Fruit fly (Drosophila melanogaster) whole organism, embryonic: Measurements from ENCODE around the gene RpL13.

Experiments
- Aef1 ChIP-seq: fragments of 200-800 bp; sonication (Bioruptor generic); IDR thresholded peaks from 3 replicates; pipeline ENCODE4 v1.3.6; 2022; ENCODE audit warnings: missing biosample characterization, missing genetic modification characterization
- Blimp-1 ChIP-seq: fragments of 200-800 bp; sonication (Bioruptor generic); optimal IDR thresholded peaks from 3 replicates; lab custom pipeline; 2018; ENCODE audit warnings: missing biosample characterization, missing genetic modification characterization, mild to moderate bottlenecking, moderate library complexity, missing genetic modification reagents
- CG10979 ChIP-seq: fragments of 200-800 bp; sonication (Bioruptor generic); optimal IDR thresholded peaks from 2 replicates; lab custom pipeline; 2018; ENCODE audit warnings: missing biosample characterization, mild to moderate bottlenecking, missing genetic modification characterization, moderate library complexity
- CG11085 ChIP-seq: fragments of 200-800 bp; sonication (Bioruptor generic); IDR thresholded peaks from 2 replicates; pipeline ENCODE4 v1.3.6; 2022; ENCODE audit warnings: missing biosample characterization, missing genetic modification characterization
- CG11093 ChIP-seq: fragments of 200-800 bp; sonication (Bioruptor generic); IDR thresholded peaks from 3 replicates; pipeline ENCODE4 v1.3.6; 2022; ENCODE audit warnings: missing biosample characterization, missing genetic modification characterization
- CG12071 ChIP-seq: fragments of 200-800 bp; sonication (Bioruptor generic); optimal IDR thresholded peaks from 3 replicates; lab custom pipeline; 2018; ENCODE audit warnings: missing biosample characterization, mild to moderate bottlenecking, missing genetic modification characterization
- CG12299 ChIP-seq: fragments of 200-800 bp; sonication (Bioruptor generic); optimal IDR thresholded peaks from 2 replicates; lab custom pipeline; 2018; ENCODE audit warnings: missing biosample characterization, mild to moderate bottlenecking, missing genetic modification characterization
- CG13123 ChIP-seq: fragments of 200-800 bp; sonication (Bioruptor generic); optimal IDR thresholded peaks from 2 replicates; lab custom pipeline; 2016; ENCODE audit warnings: missing biosample characterization, missing genetic modification characterization
- CG13624 ChIP-seq: fragments of 200-800 bp; sonication (Bioruptor generic); optimal IDR thresholded peaks from 2 replicates; lab custom pipeline; 2016; ENCODE audit warnings: missing biosample characterization, missing genetic modification characterization
- CG14050 ChIP-seq: fragments of 200-800 bp; sonication (Bioruptor generic); IDR thresholded peaks from 3 replicates; pipeline ENCODE4 v1.3.6; 2022; ENCODE audit warnings: missing biosample characterization, missing genetic modification characterization
- CG17912 ChIP-seq: fragments of 200-800 bp; sonication (Bioruptor generic); optimal IDR thresholded peaks from 2 replicates; lab custom pipeline; 2018; ENCODE audit warnings: missing biosample characterization, mild to moderate bottlenecking, missing genetic modification characterization
- CG18011 ChIP-seq: fragments of 200-800 bp; sonication (Bioruptor generic); optimal IDR thresholded peaks from 2 replicates; lab custom pipeline; 2017; ENCODE audit warnings: missing biosample characterization, missing genetic modification characterization, mild to moderate bottlenecking, moderate library complexity, missing genotype
- CG2116 ChIP-seq: fragments of 200-800 bp; sonication (Bioruptor generic); optimal IDR thresholded peaks from 3 replicates; lab custom pipeline; 2018; ENCODE audit warnings: missing biosample characterization, mild to moderate bottlenecking, missing genetic modification characterization
- CG31224 ChIP-seq: fragments of 200-800 bp; sonication (Bioruptor generic); IDR thresholded peaks from 2 replicates; pipeline ENCODE4 v1.3.6; 2022; ENCODE audit warnings: missing biosample characterization, missing genetic modification characterization
- CG31441 ChIP-seq: fragments of 200-800 bp; sonication (Bioruptor generic); IDR thresholded peaks from 2 replicates; pipeline ENCODE4 v1.3.6; 2022; ENCODE audit warnings: missing biosample characterization, missing genetic modification characterization
- CG3847 ChIP-seq: fragments of 200-800 bp; sonication (Bioruptor generic); IDR thresholded peaks from 2 replicates; pipeline ENCODE4 v1.3.6; 2022; ENCODE audit warnings: missing biosample characterization, missing genetic modification characterization
- CG5180 ChIP-seq: fragments of 200-800 bp; sonication (Bioruptor generic); optimal IDR thresholded peaks from 3 replicates; lab custom pipeline; 2017; ENCODE audit warnings: missing biosample characterization, missing genetic modification characterization, mild to moderate bottlenecking, moderate library complexity, missing genetic modification reagents
- CG5953 ChIP-seq: fragments of 200-800 bp; sonication (Bioruptor generic); IDR thresholded peaks from 2 replicates; pipeline ENCODE4 v1.3.6; 2022; ENCODE audit warnings: missing biosample characterization, missing genetic modification characterization
- CG6765 ChIP-seq: fragments of 200-800 bp; sonication (Bioruptor generic); optimal IDR thresholded peaks from 3 replicates; lab custom pipeline; 2017; ENCODE audit warnings: missing biosample characterization, mild to moderate bottlenecking, missing genetic modification characterization
- CG6813 ChIP-seq: fragments of 200-800 bp; sonication (Bioruptor generic); optimal IDR thresholded peaks from 2 replicates; lab custom pipeline; 2017; ENCODE audit warnings: missing biosample characterization, missing genetic modification characterization, mild to moderate bottlenecking, moderate library complexity, missing genetic modification reagents
- CG8290 ChIP-seq, 3 experiments: fragments of 200-800 bp; sonication (Bioruptor generic); optimal IDR thresholded peaks; 2 replicates each; lab custom pipeline; 2016 to 2019; ENCODE audit warnings: missing biosample characterization in 3 of 3, missing genetic modification characterization in 3 of 3, mild to moderate bottlenecking in 2 of 3, moderate library complexity in 1 of 3
- CG8388 ChIP-seq: fragments of 200-800 bp; sonication (Bioruptor generic); optimal IDR thresholded peaks from 2 replicates; lab custom pipeline; 2019; ENCODE audit warnings: missing biosample characterization, mild to moderate bottlenecking, missing genetic modification characterization, moderate library complexity
- CG8765 ChIP-seq: fragments of 200-800 bp; sonication (Bioruptor generic); IDR thresholded peaks from 2 replicates; pipeline ENCODE4 v1.3.6; 2022; ENCODE audit warnings: missing biosample characterization, missing genetic modification characterization
- CHES-1-like ChIP-seq: fragments of 200-800 bp; sonication (Bioruptor generic); optimal IDR thresholded peaks from 2 replicates; lab custom pipeline; 2016; ENCODE audit warnings: missing biosample characterization, missing genetic modification characterization
- Dbx ChIP-seq: fragments of 200-800 bp; sonication (Bioruptor generic); IDR thresholded peaks from 3 replicates; pipeline ENCODE4 v1.3.6; 2022; ENCODE audit warnings: missing biosample characterization, missing genetic modification characterization
- Dfd ChIP-seq, 2 experiments: fragments of >200 bp; optimal IDR thresholded peaks; 2 replicates each; lab custom pipeline; 2017; ENCODE audit warnings: missing biosample characterization in 2 of 2, missing genetic modification characterization in 2 of 2
- Dip2 ChIP-seq: fragments of 200-800 bp; sonication (Bioruptor generic); IDR thresholded peaks from 2 replicates; pipeline ENCODE4 v1.3.6; 2022; ENCODE audit warnings: missing biosample characterization, missing genetic modification characterization
- Hey ChIP-seq: fragments of 200-800 bp; sonication (Bioruptor generic); optimal IDR thresholded peaks from 3 replicates; lab custom pipeline; 2018; ENCODE audit warnings: missing biosample characterization, mild to moderate bottlenecking, missing genetic modification characterization
- Hsf ChIP-seq: fragments of 200-800 bp; sonication (Bioruptor generic); optimal IDR thresholded peaks from 3 replicates; lab custom pipeline; 2016; ENCODE audit warnings: missing biosample characterization, missing genetic modification characterization
- Jarid2 ChIP-seq: fragments of 200-800 bp; sonication (Bioruptor generic); optimal IDR thresholded peaks from 3 replicates; lab custom pipeline; 2017; ENCODE audit warnings: mild to moderate bottlenecking, missing biosample characterization, missing genetic modification reagents, missing genetic modification characterization
- Meics ChIP-seq: fragments of 200-800 bp; sonication (Bioruptor generic); optimal IDR thresholded peaks from 2 replicates; lab custom pipeline; 2017; ENCODE audit warnings: missing biosample characterization, mild to moderate bottlenecking, missing genetic modification characterization
- Ravus ChIP-seq: fragments of 200-800 bp; sonication (Bioruptor generic); IDR thresholded peaks from 2 replicates; pipeline ENCODE4 v1.3.6; 2022; ENCODE audit warnings: missing biosample characterization, missing genetic modification characterization
- bcd ChIP-seq: fragments of 200-800 bp; sonication (Bioruptor generic); optimal IDR thresholded peaks from 2 replicates; lab custom pipeline; 2017; ENCODE audit warnings: missing biosample characterization, mild to moderate bottlenecking, missing genetic modification characterization
- chinmo ChIP-seq: fragments of 200-800 bp; sonication (Bioruptor generic); IDR thresholded peaks from 4 replicates; pipeline ENCODE4 v1.3.6; 2022; ENCODE audit warnings: missing biosample characterization, missing genetic modification characterization; ENCODE audit not compliant: partially characterized antibody
- ewg ChIP-seq: fragments of 200-800 bp; sonication (Bioruptor generic); optimal IDR thresholded peaks from 3 replicates; lab custom pipeline; 2017; ENCODE audit warnings: mild to moderate bottlenecking, missing biosample characterization, missing genetic modification reagents, missing genetic modification characterization
- ftz-f1 ChIP-seq: fragments of 200-800 bp; sonication (Bioruptor generic); optimal IDR thresholded peaks from 2 replicates; lab custom pipeline; 2016; ENCODE audit warnings: missing biosample characterization, missing genetic modification characterization
- fu2 ChIP-seq: fragments of 200-800 bp; sonication (Bioruptor generic); optimal IDR thresholded peaks from 2 replicates; lab custom pipeline; 2016; ENCODE audit warnings: missing biosample characterization, missing genetic modification characterization
- gcm ChIP-seq: fragments of 200-800 bp; sonication (Bioruptor generic); optimal IDR thresholded peaks from 2 replicates; lab custom pipeline; 2019; ENCODE audit warnings: missing biosample characterization, mild to moderate bottlenecking, missing genetic modification characterization, moderate library complexity
- knrl ChIP-seq: fragments of 200-800 bp; sonication (Bioruptor generic); IDR thresholded peaks from 3 replicates; pipeline ENCODE4 v1.3.6; 2022; ENCODE audit warnings: missing biosample characterization, missing genetic modification characterization; ENCODE audit not compliant: partially characterized antibody
- lbe ChIP-seq: fragments of 200-800 bp; sonication (Bioruptor generic); optimal IDR thresholded peaks from 2 replicates; lab custom pipeline; 2016; ENCODE audit warnings: missing biosample characterization, mild to moderate bottlenecking, missing genetic modification characterization
- pfk ChIP-seq: fragments of 200-800 bp; sonication (Bioruptor generic); optimal IDR thresholded peaks from 2 replicates; lab custom pipeline; 2018; ENCODE audit warnings: missing biosample characterization, mild to moderate bottlenecking, missing genetic modification characterization, moderate library complexity
- pho ChIP-seq: fragments of 200-800 bp; sonication (Bioruptor generic); optimal IDR thresholded peaks from 2 replicates; lab custom pipeline; 2016; ENCODE audit warnings: missing biosample characterization, missing genetic modification characterization
- slbo ChIP-seq: fragments of 200-800 bp; sonication (Bioruptor generic); IDR thresholded peaks from 2 replicates; pipeline ENCODE4 v1.3.6; 2022; ENCODE audit warnings: missing biosample characterization, missing genetic modification characterization
- tgo ChIP-seq: fragments of 200-800 bp; sonication (Bioruptor generic); IDR thresholded peaks from 3 replicates; pipeline ENCODE4 v1.3.6; 2022; ENCODE audit warnings: missing biosample characterization, missing genetic modification characterization
- tio ChIP-seq: fragments of 200-800 bp; sonication (Bioruptor generic); optimal IDR thresholded peaks from 2 replicates; lab custom pipeline; 2017; ENCODE audit warnings: missing biosample characterization, missing genetic modification characterization, inconsistent platforms
- twi ChIP-seq: fragments of 200-800 bp; optimal IDR thresholded peaks from 2 replicates; lab custom pipeline; 2019; ENCODE audit warnings: missing biosample characterization, mild to moderate bottlenecking, missing genetic modification characterization, moderate library complexity
- unc-4 ChIP-seq: fragments of 200-800 bp; sonication (Bioruptor generic); IDR thresholded peaks from 2 replicates; pipeline ENCODE4 v1.3.6; 2022; ENCODE audit warnings: missing biosample characterization, missing genetic modification characterization; ENCODE audit not compliant: partially characterized antibody
- z ChIP-seq: fragments of 200-800 bp; sonication (Bioruptor generic); IDR thresholded peaks from 3 replicates; pipeline ENCODE4 v1.3.6; 2022; ENCODE audit warnings: missing biosample characterization, missing genetic modification characterization

RpL13 gene

DNA sequence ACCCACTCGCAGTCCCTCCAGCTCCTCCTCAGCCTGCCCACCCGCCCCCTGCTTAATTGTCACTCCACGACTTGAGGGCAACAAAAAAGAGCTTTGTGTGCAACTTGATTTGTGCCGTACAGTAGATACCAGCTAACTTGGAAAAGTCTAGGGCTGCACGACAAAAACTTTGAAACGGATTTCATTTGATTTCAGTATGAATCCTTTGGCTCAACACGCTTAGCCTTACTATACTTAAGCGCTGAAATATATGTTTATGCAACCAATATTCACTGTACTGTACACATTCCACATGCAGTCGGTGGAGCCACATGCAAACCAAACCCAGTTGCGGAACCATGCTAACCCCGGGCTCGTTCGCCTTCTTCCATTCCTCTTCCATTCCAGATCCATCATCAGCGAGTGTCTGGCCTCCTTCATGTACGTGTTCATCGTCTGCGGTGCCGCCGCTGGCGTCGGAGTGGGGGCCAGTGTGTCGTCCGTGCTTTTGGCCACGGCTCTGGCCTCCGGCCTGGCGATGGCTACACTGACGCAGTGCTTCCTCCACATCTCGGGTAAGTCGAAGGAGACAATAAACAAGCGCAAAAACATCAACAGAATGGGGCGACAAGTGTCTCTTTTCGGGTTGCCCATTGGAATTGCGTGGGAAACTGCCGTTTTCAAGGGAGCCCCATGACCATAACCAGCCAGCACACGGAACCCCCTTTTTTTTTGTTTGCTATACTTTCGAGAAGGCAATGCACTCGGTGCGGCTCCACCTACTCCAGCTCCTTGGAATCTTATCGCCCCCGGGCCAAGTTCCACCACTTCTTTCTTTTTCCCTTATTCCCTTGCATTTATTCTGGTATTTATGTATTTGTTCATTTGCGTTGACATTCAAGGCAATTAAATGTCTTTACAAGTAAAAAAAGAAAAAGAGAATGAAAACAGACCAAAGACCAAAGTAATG lies 19.6 kb downstream of the RpL13 start (continued):
- TF ChIP-seq CG6765 (GFP tag; lab: Kevin White, UChicago) (no peak), Ravus (GFP tag; lab: Robert Waterston, UW) (no peak), Dip2 (GFP tag; lab: Robert Waterston, UW) (no peak), CG31441 (GFP tag; lab: Robert Waterston, UW) (peak; percentile 68), Jarid2 (GFP tag; lab: Kevin White, UChicago) (no peak), gcm (GFP tag; lab: Kevin White, UChicago) (no peak), Blimp-1 (peak; percentile 78), CG6813 (GFP tag; lab: Kevin White, UChicago) (peak; percentile 55), CG8290 (GFP tag; optimal IDR thresholded peaks at IDR 0.05; lab: Kevin White, UChicago) (no peak), CG8290 (tag; optimal IDR thresholded peaks at IDR 0.05; lab: Kevin White, UChicago) (no peak), Aef1 (GFP tag; lab: Robert Waterston, UW) (peak; percentile 37; the same call in 1 of the 3 replicates), tgo (GFP tag; lab: Robert Waterston, UW) (peak; percentile 50), CG13123 (no peak), knrl (GFP tag; lab: Robert Waterston, UW) (no peak), CG11085 (GFP tag; lab: Robert Waterston, UW) (peak; percentile 24; the same call in 1 of the 2 replicates), CG11093 (GFP tag; lab: Robert Waterston, UW) (peak; percentile 70), Meics (GFP tag; lab: Kevin White, UChicago) (no peak), z (GFP tag; lab: Robert Waterston, UW) (no peak), pho (GFP tag; lab: Kevin White, UChicago) (no peak), Hsf (GFP tag; lab: Kevin White, UChicago) (peak; percentile 4), CG13624 (no peak), CG5180 (GFP tag; lab: Kevin White, UChicago) (no peak), CG10979 (tag; lab: Kevin White, UChicago) (peak; percentile 77), Dfd (GFP tag; optimal IDR thresholded peaks at IDR 0.05; lab: Kevin White, UChicago) (no peak), Dbx (GFP tag; lab: Robert Waterston, UW) (no peak), CG2116 (GFP tag; lab: Kevin White, UChicago) (no peak), CG8765 (GFP tag; lab: Robert Waterston, UW) (no peak), fu2 (GFP tag; lab: Kevin White, UChicago) (no peak), CG3847 (GFP tag; lab: Robert Waterston, UW) (peak; percentile 32; the same call in 1 of the 2 replicates), CG12299 (tag; lab: Kevin White, UChicago) (no peak), lbe (GFP tag; lab: Kevin White, UChicago) (peak; percentile 78), CG31224 (GFP tag; lab: Robert Waterston, UW) (no peak), CHES-1-like (GFP tag; lab: Kevin White, UChicago) (no peak), bcd (GFP tag; lab: Kevin White, UChicago) (peak; percentile 47), unc-4 (GFP tag; lab: Robert Waterston, UW) (no peak), CG17912 (no peak), CG18011 (GFP tag; lab: Kevin White, UChicago) (no peak), ewg (peak; percentile 36), pfk (GFP tag; lab: Kevin White, UChicago) (no peak), CG12071 (GFP tag; lab: Kevin White, UChicago) (peak; percentile 41), chinmo (GFP tag; lab: Robert Waterston, UW) (no peak), CG14050 (peak; percentile 30; the same call in 1 of the 3 replicates), ftz-f1 (no peak), Hey (tag; lab: Kevin White, UChicago) (no peak), slbo (peak; percentile 36; the same call in 1 of the 2 replicates), twi (tag; lab: Kevin White, UChicago) (no peak), CG5953 (peak; percentile 54; the same call in 1 of the 2 replicates), CG8388 (GFP tag; lab: Kevin White, UChicago) (peak; percentile 50), tio (GFP tag; lab: Kevin White, UChicago) (no peak)
